Worm (Caenorhabditis elegans) whole organism, mixed stage, embryonic: ENCODE results near the gene T24D5.4.

ENCODE experiments used
- M03D4.4 ChIP-seq: sonication (generic microtip); optimal IDR thresholded peaks from 2 replicates; lab custom pipeline; 2017; ENCODE audit warnings: mild to moderate bottlenecking, missing genetic modification characterization, missing compliant biosample characterization
- bed-3 ChIP-seq: fragments of 200-800 bp; sonication (Bioruptor generic); optimal IDR thresholded peaks from 3 replicates; lab custom pipeline; 2018; ENCODE audit warnings: mild to moderate bottlenecking, missing genetic modification characterization, moderate library complexity, missing compliant biosample characterization
- blmp-1 ChIP-seq: fragments of 150-350 bp; optimal IDR thresholded peaks from 2 replicates; lab custom pipeline; 2014; ENCODE audit warnings: missing biosample characterization, missing genetic modification characterization
- ceh-39 ChIP-seq: fragments of 150-350 bp; optimal IDR thresholded peaks from 2 replicates; lab custom pipeline; 2014; ENCODE audit warnings: missing biosample characterization, missing genetic modification characterization
- ceh-83 ChIP-seq: fragments of 200-800 bp; sonication (Bioruptor generic); optimal IDR thresholded peaks from 2 replicates; lab custom pipeline; 2018; ENCODE audit warnings: mild to moderate bottlenecking, missing genetic modification characterization, missing compliant biosample characterization
- ces-1 ChIP-seq: fragments of 150-350 bp; optimal IDR thresholded peaks from 2 replicates; lab custom pipeline; 2014; ENCODE audit warnings: missing biosample characterization, missing genetic modification reagents, missing genetic modification characterization
- cnd-1 ChIP-seq: fragments of 200-800 bp; sonication (Bioruptor generic); optimal IDR thresholded peaks from 2 replicates; lab custom pipeline; 2018; ENCODE audit warnings: mild to moderate bottlenecking, missing genetic modification characterization, missing compliant biosample characterization
- drap-1 ChIP-seq: fragments of 200-800 bp; sonication (Bioruptor generic); optimal IDR thresholded peaks from 3 replicates; lab custom pipeline; 2018; ENCODE audit warnings: mild to moderate bottlenecking, missing genetic modification characterization, missing compliant biosample characterization
- elt-1 ChIP-seq: sonication (generic microtip); optimal IDR thresholded peaks from 2 replicates; lab custom pipeline; 2017; ENCODE audit warnings: missing genetic modification characterization, mild to moderate bottlenecking, missing compliant biosample characterization, antibody characterized with exemption, moderate library complexity, borderline replicate concordance; ENCODE audit not compliant: insufficient read depth
- elt-3 ChIP-seq: fragments of 150-350 bp; optimal IDR thresholded peaks from 2 replicates; lab custom pipeline; 2014; ENCODE audit warnings: missing biosample characterization, missing genetic modification characterization
- flh-1 ChIP-seq: fragments of 200-800 bp; sonication (Bioruptor generic); optimal IDR thresholded peaks from 2 replicates; lab custom pipeline; 2018; ENCODE audit warnings: mild to moderate bottlenecking, missing genetic modification characterization, moderate library complexity, missing compliant biosample characterization
- ham-2 ChIP-seq: fragments of 200-800 bp; sonication (Bioruptor generic); optimal IDR thresholded peaks from 2 replicates; lab custom pipeline; 2018; ENCODE audit warnings: mild to moderate bottlenecking, missing genetic modification characterization, missing compliant biosample characterization
- lin-13 ChIP-seq: fragments of 150-350 bp; optimal IDR thresholded peaks from 2 replicates; lab custom pipeline; 2014; ENCODE audit warnings: missing biosample characterization, missing genetic modification characterization
- lsy-2 ChIP-seq: fragments of 150-350 bp; optimal IDR thresholded peaks from 2 replicates; lab custom pipeline; 2014; ENCODE audit warnings: missing biosample characterization, missing genetic modification characterization
- mab-5 ChIP-seq: fragments of 150-350 bp; optimal IDR thresholded peaks from 2 replicates; lab custom pipeline; 2014; ENCODE audit warnings: missing biosample characterization, missing genetic modification characterization
- mep-1 ChIP-seq: fragments of 150-350 bp; optimal IDR thresholded peaks from 2 replicates; lab custom pipeline; 2017; ENCODE audit warnings: missing biosample characterization, missing genetic modification reagents, missing genetic modification characterization, inconsistent platforms
- mls-2 ChIP-seq: sonication (generic microtip); optimal IDR thresholded peaks from 2 replicates; lab custom pipeline; 2016; ENCODE audit warnings: mild to moderate bottlenecking, missing genetic modification characterization, moderate library complexity, missing compliant biosample characterization
- nhr-12 ChIP-seq: fragments of 150-350 bp; optimal IDR thresholded peaks from 2 replicates; lab custom pipeline; 2014; ENCODE audit warnings: missing biosample characterization, missing genetic modification characterization
- nhr-2 ChIP-seq: fragments of 150-350 bp; optimal IDR thresholded peaks from 2 replicates; lab custom pipeline; 2014; ENCODE audit warnings: missing biosample characterization, missing genetic modification characterization
- nhr-237 ChIP-seq: fragments of 150-350 bp; optimal IDR thresholded peaks from 2 replicates; lab custom pipeline; 2014; ENCODE audit warnings: missing biosample characterization, missing genetic modification characterization
- nhr-28 ChIP-seq: fragments of 150-350 bp; optimal IDR thresholded peaks from 2 replicates; lab custom pipeline; 2014; ENCODE audit warnings: missing biosample characterization, missing genetic modification characterization
- nhr-76 ChIP-seq: sonication (generic microtip); optimal IDR thresholded peaks from 2 replicates; lab custom pipeline; 2017; ENCODE audit warnings: missing biosample characterization, missing genetic modification characterization
- pha-4 ChIP-seq: fragments of 150-350 bp; optimal IDR thresholded peaks from 2 replicates; lab custom pipeline; 2018; ENCODE audit warnings: missing biosample characterization, missing genetic modification reagents, missing genetic modification characterization
- sem-2 ChIP-seq: fragments of 200-800 bp; sonication (Bioruptor generic); optimal IDR thresholded peaks from 2 replicates; lab custom pipeline; 2018; ENCODE audit warnings: mild to moderate bottlenecking, missing genetic modification characterization, missing compliant biosample characterization
- snpc-4 ChIP-seq: fragments of 150-350 bp; optimal IDR thresholded peaks from 2 replicates; lab custom pipeline; 2014; ENCODE audit warnings: missing biosample characterization, missing genetic modification characterization
- sptf-1 ChIP-seq: sonication (generic microtip); optimal IDR thresholded peaks from 2 replicates; lab custom pipeline; 2017; ENCODE audit warnings: mild to moderate bottlenecking, missing genetic modification characterization, moderate library complexity, missing compliant biosample characterization
- tbx-8 ChIP-seq: fragments of 200-800 bp; sonication (Bioruptor generic); optimal IDR thresholded peaks from 2 replicates; lab custom pipeline; 2018; ENCODE audit warnings: mild to moderate bottlenecking, missing genetic modification characterization, moderate library complexity, missing compliant biosample characterization
- unc-120 ChIP-seq: sonication (generic microtip); optimal IDR thresholded peaks from 2 replicates; lab custom pipeline; 2017; ENCODE audit warnings: missing genetic modification characterization, missing compliant biosample characterization; ENCODE audit not compliant: poor library complexity, severe bottlenecking
- unc-39 ChIP-seq: fragments of 150-350 bp; optimal IDR thresholded peaks from 2 replicates; lab custom pipeline; 2014; ENCODE audit warnings: missing biosample characterization, missing genetic modification characterization
- unc-62 ChIP-seq: fragments of 150-350 bp; optimal IDR thresholded peaks from 2 replicates; lab custom pipeline; 2014; ENCODE audit warnings: missing biosample characterization, missing genetic modification reagents, missing genetic modification characterization
- ztf-11 ChIP-seq: fragments of 150-350 bp; optimal IDR thresholded peaks from 2 replicates; lab custom pipeline; 2014; ENCODE audit warnings: missing biosample characterization, missing genetic modification characterization

Gene T24D5.4

ce11 chrX:12574473-12574872 lies 22.5 kb upstream of the T24D5.4 start, which contains the start of gene T24D5.1:
Gene T24D5.1 (plus strand): TSS chrX:12574773.
- TF ChIP-seq elt-1 (tag; lab: Kevin White, UChicago) (no peak), M03D4.4 (tag; lab: Kevin White, UChicago) (no peak), bed-3 (GFP tag; lab: Kevin White, UChicago) (no peak), sptf-1 (tag; lab: Kevin White, UChicago) (no peak), lin-13 (tag; lab: Kevin White, UChicago) (no peak), lsy-2 (tag; lab: Kevin White, UChicago) (no peak), drap-1 (GFP tag; lab: Kevin White, UChicago) (no peak), mab-5 (tag; lab: Kevin White, UChicago) (no peak), flh-1 (GFP tag; lab: Kevin White, UChicago) (no peak), nhr-76 (tag; lab: Kevin White, UChicago) (no peak), ham-2 (GFP tag; lab: Kevin White, UChicago) (no peak), ceh-39 (tag; lab: Kevin White, UChicago) (no peak), pha-4 (no peak), mls-2 (tag; lab: Kevin White, UChicago) (no peak), nhr-2 (tag; lab: Kevin White, UChicago) (no peak), ceh-83 (no peak)

- no peak for TF ChIP-seq bed-3 (GFP tag; lab: Kevin White, UChicago)
- TF ChIP-seq mep-1 (tag; lab: Kevin White, UChicago): no peak
- TF ChIP-seq unc-62 (GFP tag; lab: Kevin White, UChicago): no peak
- no peak for TF ChIP-seq blmp-1
- TF ChIP-seq nhr-2 (tag; lab: Kevin White, UChicago): no peak
- TF ChIP-seq unc-39 (tag; lab: Kevin White, UChicago): no peak
- TF ChIP-seq sem-2 (GFP tag; lab: Kevin White, UChicago): no peak
- TF ChIP-seq nhr-28: no peak
- no peak for TF ChIP-seq pha-4
- no peak for TF ChIP-seq elt-3
- TF ChIP-seq, all 35 proteins: peak for 0
Observed at ce11 chrX:12579774-12580173, 17.2 kb upstream of the T24D5.4 start, which contains the start of gene T24D5.3. Gene T24D5.3 (plus strand): TSS chrX:12580074.

ce11 chrX:12583497-12583896 lies 13.5 kb upstream of the T24D5.4 start:
- TF ChIP-seq lin-13 (tag; lab: Kevin White, UChicago): no peak
- TF ChIP-seq cnd-1: no peak
- no peak for TF ChIP-seq mab-5 (tag; lab: Kevin White, UChicago)
- no peak for TF ChIP-seq bed-3 (GFP tag; lab: Kevin White, UChicago)
- TF ChIP-seq nhr-2 (tag; lab: Kevin White, UChicago): no peak
- TF ChIP-seq pha-4: no peak
- no peak for TF ChIP-seq ztf-11
- TF ChIP-seq nhr-237 (tag; lab: Kevin White, UChicago): no peak
- no peak for TF ChIP-seq unc-120 (tag; lab: Kevin White, UChicago)
- TF ChIP-seq mls-2 (tag; lab: Kevin White, UChicago): no peak
- no peak for TF ChIP-seq snpc-4
- no peak for TF ChIP-seq unc-39 (tag; lab: Kevin White, UChicago)
- no peak for TF ChIP-seq M03D4.4 (tag; lab: Kevin White, UChicago)

ce11 chrX:12586352-12586751 lies 10.6 kb upstream of the T24D5.4 start, which contains the start of gene T24D5.2:
Gene T24D5.2 (minus strand): TSS chrX:12586452.
- TF ChIP-seq flh-1 (GFP tag; lab: Kevin White, UChicago) (no peak), unc-62 (GFP tag; lab: Kevin White, UChicago) (no peak), tbx-8 (GFP tag; lab: Kevin White, UChicago) (no peak), nhr-28 (no peak), lin-13 (tag; lab: Kevin White, UChicago) (no peak), ceh-83 (no peak), bed-3 (GFP tag; lab: Kevin White, UChicago) (no peak), drap-1 (GFP tag; lab: Kevin White, UChicago) (no peak), elt-3 (no peak), sem-2 (GFP tag; lab: Kevin White, UChicago) (no peak), ham-2 (GFP tag; lab: Kevin White, UChicago) (no peak), lsy-2 (tag; lab: Kevin White, UChicago) (no peak), mep-1 (tag; lab: Kevin White, UChicago) (no peak), unc-39 (tag; lab: Kevin White, UChicago) (no peak), ces-1 (GFP tag; lab: Kevin White, UChicago) (no peak), snpc-4 (no peak), nhr-237 (tag; lab: Kevin White, UChicago) (no peak), nhr-12 (tag; lab: Kevin White, UChicago) (no peak)
- TF ChIP-seq, all 35 proteins: peak for 0
